Worm (Caenorhabditis elegans): ENCODE data around the gene nth-1.

DNA sequence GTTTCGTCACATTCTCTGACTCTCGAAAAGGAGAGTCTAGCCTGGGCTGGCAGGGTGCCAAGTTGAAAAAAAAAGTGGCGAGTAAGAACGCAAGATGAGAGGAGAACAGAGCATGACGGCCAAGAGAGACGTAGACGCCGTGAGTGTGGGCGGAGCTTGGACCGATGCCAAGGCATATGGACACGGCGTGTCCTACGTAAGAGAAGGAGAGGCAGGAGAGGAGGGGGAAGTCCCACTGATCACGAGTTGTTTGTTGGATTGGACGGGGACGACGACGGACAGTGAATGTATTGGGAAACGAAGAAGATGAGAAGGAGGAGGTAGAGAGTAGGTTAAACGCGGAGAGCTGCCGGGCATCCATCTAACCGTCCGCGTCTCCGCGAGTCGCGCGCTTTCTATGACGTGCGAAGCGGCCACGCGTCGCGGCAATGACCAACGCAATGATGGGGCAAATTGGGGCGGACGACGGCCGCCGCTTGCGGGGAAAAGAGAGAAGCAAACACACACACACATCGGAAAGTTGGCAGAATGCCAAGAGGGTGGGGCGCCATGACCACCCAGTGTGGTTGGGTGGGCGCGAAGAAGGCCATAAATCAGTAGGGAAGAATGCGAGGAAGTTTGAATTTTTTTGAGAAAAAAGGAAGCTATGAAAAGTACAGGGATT lies 12.0 kb downstream of the nth-1 start:
- peak; percentile 91 to 94 for TF ChIP-seq lsy-2 (tag; optimal IDR thresholded peaks at IDR 0.05)
- TF ChIP-seq pqm-1 (tag; optimal IDR thresholded peaks at IDR 0.05) = peak; percentile 70
- TF ChIP-seq dpl-1 (GFP tag; optimal IDR thresholded peaks at IDR 0.05) = peak; percentile 59 to 68 (median 68)
- peak; percentile 92 for TF ChIP-seq fkh-10 (GFP tag; optimal IDR thresholded peaks at IDR 0.05)

Data from whole organism, L1 larva.